Worm (Caenorhabditis elegans): ENCODE results near the gene ZC412.3.

The ZC412.3 gene

ce11 chrV:14852620-14853019, 18.7 kb downstream of the ZC412.3 start:
- TF ChIP-seq ama-1 (optimal IDR thresholded peaks at IDR 0.05) (no peak), sea-1 (GFP tag; conservative IDR thresholded peaks at IDR 0.05) (no peak), aly-1 (tag; optimal IDR thresholded peaks at IDR 0.05) (no peak), F13C5.2 (tag; optimal IDR thresholded peaks at IDR 0.05) (no peak), scrt-1 (GFP tag; IDR thresholded peaks at IDR 0.05) (no peak), hmg-4 (GFP tag; optimal IDR thresholded peaks at IDR 0.05) (no peak), hnd-1 (tag; optimal IDR thresholded peaks at IDR 0.05) (no peak), tbx-11 (GFP tag; IDR thresholded peaks at IDR 0.05) (no peak)

DNA sequence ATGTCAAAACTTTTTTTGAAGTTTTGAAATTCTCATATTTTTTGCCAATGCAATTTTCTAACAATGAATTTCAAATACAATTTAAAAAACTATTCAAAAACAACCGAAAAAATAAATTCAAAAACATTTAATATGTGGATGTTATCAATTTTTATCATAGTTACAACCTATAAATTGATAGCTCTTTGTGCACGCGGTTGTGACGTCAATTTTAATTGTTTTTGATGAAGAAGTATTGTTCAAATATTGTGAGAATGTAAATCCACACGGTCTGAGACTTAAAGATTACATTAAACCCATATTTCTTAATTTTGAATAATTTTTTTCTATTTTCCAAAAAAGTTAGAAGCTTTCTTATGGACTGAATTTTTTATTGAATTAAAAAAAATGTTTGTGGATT, 19.4 kb downstream of the ZC412.3 start:
- TF ChIP-seq hmbx-1 (tag; optimal IDR thresholded peaks at IDR 0.05), result no peak
- TF ChIP-seq hnd-1 (tag; optimal IDR thresholded peaks at IDR 0.05), result no peak
- no peak for TF ChIP-seq flt-1 (GFP tag; IDR thresholded peaks at IDR 0.05)
- no peak for TF ChIP-seq sea-1 (GFP tag; conservative IDR thresholded peaks at IDR 0.05)
- TF ChIP-seq pes-1 (GFP tag; IDR thresholded peaks at IDR 0.05), result no peak
- no peak for TF ChIP-seq B0310.2 (tag; optimal IDR thresholded peaks at IDR 0.05)
- no peak for TF ChIP-seq F13C5.2 (tag; optimal IDR thresholded peaks at IDR 0.05)
- no peak for TF ChIP-seq ets-7 (tag; optimal IDR thresholded peaks at IDR 0.05)
- no peak for TF ChIP-seq scrt-1 (GFP tag; IDR thresholded peaks at IDR 0.05)
- no peak for TF ChIP-seq ceh-13 (GFP tag; optimal IDR thresholded peaks at IDR 0.05)

ce11 chrV:14851206-14851605, 20.1 kb downstream of the ZC412.3 start:
- TF ChIP-seq hmg-4 (GFP tag; optimal IDR thresholded peaks at IDR 0.05) (no peak), aly-1 (tag; optimal IDR thresholded peaks at IDR 0.05) (no peak), hmbx-1 (tag; optimal IDR thresholded peaks at IDR 0.05) (no peak), B0310.2 (tag; optimal IDR thresholded peaks at IDR 0.05) (no peak), pes-1 (GFP tag; IDR thresholded peaks at IDR 0.05) (no peak), tbx-11 (GFP tag; IDR thresholded peaks at IDR 0.05) (no peak), tra-4 (tag; optimal IDR thresholded peaks at IDR 0.05) (no peak), ama-1 (optimal IDR thresholded peaks at IDR 0.05) (no peak), ceh-36 (tag; optimal IDR thresholded peaks at IDR 0.05) (no peak), flt-1 (GFP tag; IDR thresholded peaks at IDR 0.05) (no peak), scrt-1 (GFP tag; IDR thresholded peaks at IDR 0.05) (no peak), hnd-1 (tag; optimal IDR thresholded peaks at IDR 0.05) (no peak), F13C5.2 (tag; optimal IDR thresholded peaks at IDR 0.05) (no peak), sea-1 (GFP tag; conservative IDR thresholded peaks at IDR 0.05) (no peak), tbx-37 (GFP tag; conservative IDR thresholded peaks at IDR 0.05) (no peak), ets-7 (tag; optimal IDR thresholded peaks at IDR 0.05) (no peak), ceh-13 (GFP tag; optimal IDR thresholded peaks at IDR 0.05) (no peak)

DNA sequence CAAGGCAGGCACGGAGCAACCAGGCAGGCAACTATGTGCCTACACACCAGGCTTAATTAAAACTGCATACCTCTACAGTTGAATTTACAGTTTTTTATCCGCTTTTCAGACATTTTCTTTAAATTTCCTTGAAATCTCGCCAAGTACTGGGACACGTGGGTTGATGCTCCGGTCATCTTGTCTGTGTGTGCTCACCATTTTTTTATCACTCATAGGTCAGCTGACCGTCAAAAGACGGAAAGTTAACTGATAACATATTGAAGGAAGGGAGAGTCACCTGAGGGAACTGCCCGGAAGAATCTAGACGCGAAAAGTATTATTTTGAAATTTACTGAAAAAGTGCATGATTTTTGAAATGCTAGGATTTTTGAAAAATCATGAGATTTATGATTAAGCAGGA, 20.8 kb downstream of the ZC412.3 start:
- TF ChIP-seq tbx-11 (GFP tag; IDR thresholded peaks at IDR 0.05), result no peak
- no peak for TF ChIP-seq ama-1 (optimal IDR thresholded peaks at IDR 0.05)
- TF ChIP-seq F13C5.2 (tag; optimal IDR thresholded peaks at IDR 0.05), result no peak
- no peak for TF ChIP-seq ets-7 (tag; optimal IDR thresholded peaks at IDR 0.05)
- no peak for TF ChIP-seq ceh-36 (tag; optimal IDR thresholded peaks at IDR 0.05)
- TF ChIP-seq sea-1 (GFP tag; conservative IDR thresholded peaks at IDR 0.05), result no peak
- no peak for TF ChIP-seq flt-1 (GFP tag; IDR thresholded peaks at IDR 0.05)

DNA sequence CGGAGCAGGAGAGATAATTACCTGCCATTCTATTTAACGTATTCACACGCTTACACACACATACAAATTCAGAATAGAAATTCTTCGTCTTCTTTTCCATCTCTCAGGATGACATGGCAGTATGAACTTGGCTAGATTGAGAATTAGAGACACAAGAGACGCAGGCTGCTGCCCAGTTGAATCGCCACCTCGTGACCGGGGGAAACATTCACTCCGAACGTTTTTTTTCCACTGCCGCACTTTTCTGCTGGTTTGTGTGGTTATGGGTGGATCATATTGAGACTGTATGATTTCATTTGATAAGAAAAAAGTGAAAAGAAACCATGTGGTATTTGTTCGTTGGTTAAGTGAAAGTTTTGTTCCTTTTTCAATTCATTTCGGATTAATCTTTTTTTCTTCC, 21.7 kb downstream of the ZC412.3 start:
- TF ChIP-seq tbx-37 (GFP tag; conservative IDR thresholded peaks at IDR 0.05) (no peak), aly-1 (tag; optimal IDR thresholded peaks at IDR 0.05) (no peak), tbx-11 (GFP tag; IDR thresholded peaks at IDR 0.05) (no peak), ceh-13 (GFP tag; optimal IDR thresholded peaks at IDR 0.05) (no peak), flt-1 (GFP tag; IDR thresholded peaks at IDR 0.05) (no peak), sea-1 (GFP tag; conservative IDR thresholded peaks at IDR 0.05) (no peak), scrt-1 (GFP tag; IDR thresholded peaks at IDR 0.05) (no peak), hmg-4 (GFP tag; optimal IDR thresholded peaks at IDR 0.05) (no peak), ceh-36 (tag; optimal IDR thresholded peaks at IDR 0.05) (no peak), ama-1 (optimal IDR thresholded peaks at IDR 0.05) (no peak), F13C5.2 (tag; optimal IDR thresholded peaks at IDR 0.05) (no peak), tra-4 (tag; optimal IDR thresholded peaks at IDR 0.05) (no peak), B0310.2 (tag; optimal IDR thresholded peaks at IDR 0.05) (no peak), hmbx-1 (tag; optimal IDR thresholded peaks at IDR 0.05) (no peak), hnd-1 (tag; optimal IDR thresholded peaks at IDR 0.05) (no peak), ets-7 (tag; optimal IDR thresholded peaks at IDR 0.05) (no peak)

ce11 chrV:14848510-14849206, 22.7 kb downstream of the ZC412.3 start:
- TF ChIP-seq scrt-1 (GFP tag; IDR thresholded peaks at IDR 0.05) (no peak), tbx-37 (GFP tag; conservative IDR thresholded peaks at IDR 0.05) (no peak), hmg-4 (GFP tag; optimal IDR thresholded peaks at IDR 0.05) (no peak), ceh-36 (tag; optimal IDR thresholded peaks at IDR 0.05) (no peak), tbx-11 (GFP tag; IDR thresholded peaks at IDR 0.05) (no peak)

DNA sequence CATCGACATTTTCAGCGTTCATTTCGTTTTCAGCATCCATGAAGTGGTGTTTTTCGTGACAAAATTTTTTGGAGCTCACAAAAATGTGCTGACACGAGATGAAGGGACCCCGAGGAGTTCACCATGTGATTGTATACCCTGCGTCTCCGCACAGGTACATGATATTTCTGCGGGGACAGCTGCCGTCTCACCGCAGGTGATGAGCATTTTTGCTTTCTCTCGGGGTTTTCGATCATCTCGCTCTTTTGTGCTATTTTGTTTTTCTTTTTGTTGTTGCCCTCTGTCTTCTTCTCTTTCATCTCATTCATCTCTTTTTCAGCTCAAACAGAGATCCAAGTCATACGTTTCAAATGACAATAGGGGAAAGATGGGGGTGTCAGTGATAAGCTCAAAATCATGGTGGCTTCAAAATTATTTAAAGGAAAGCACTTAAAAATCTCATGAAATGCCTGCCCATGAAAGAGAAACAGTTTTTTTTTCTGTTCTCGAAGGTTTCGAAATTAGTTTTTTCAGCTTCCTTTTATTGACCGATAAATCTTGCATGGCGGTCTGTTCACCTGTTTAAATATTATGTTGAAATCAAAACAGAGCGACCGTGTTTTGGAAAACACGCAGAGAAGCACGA, 23.9 kb downstream of the ZC412.3 start, which contains the start of gene ret-1:
TSS of gene ret-1 (minus strand) at position 123 of the 625 bp plus-strand sequence.
- TF ChIP-seq flt-1 (GFP tag; IDR thresholded peaks at IDR 0.05), result no peak
- TF ChIP-seq tbx-37 (GFP tag; conservative IDR thresholded peaks at IDR 0.05), result 0 out of 2 replicates have a peak, but pooled peaks have one; percentile 11

DNA sequence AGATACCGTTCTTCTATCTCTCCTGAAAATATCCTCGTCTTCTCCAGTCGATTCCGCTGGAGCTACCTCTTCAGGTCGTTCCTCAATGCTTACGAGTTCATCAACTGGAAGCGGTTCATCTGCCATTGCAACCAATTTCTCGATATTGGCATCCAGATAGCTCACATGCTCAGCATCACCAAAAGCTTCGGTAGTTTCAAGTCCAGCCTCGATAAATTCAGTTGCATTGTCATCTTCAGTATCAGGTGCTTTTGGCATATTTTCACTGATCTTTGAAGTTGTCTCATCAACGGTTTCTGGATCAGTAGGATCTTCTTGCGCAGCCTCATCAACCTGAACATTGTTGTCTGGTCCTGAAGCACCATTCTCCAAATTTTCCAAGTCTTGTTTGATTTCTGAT, 29.7 kb downstream of the ZC412.3 start:
- no peak for TF ChIP-seq pes-1 (GFP tag; IDR thresholded peaks at IDR 0.05)
- no peak for TF ChIP-seq aly-1 (tag; optimal IDR thresholded peaks at IDR 0.05)
- no peak for TF ChIP-seq ceh-13 (GFP tag; optimal IDR thresholded peaks at IDR 0.05)
- no peak for TF ChIP-seq ets-7 (tag; optimal IDR thresholded peaks at IDR 0.05)
- TF ChIP-seq ceh-36 (tag; optimal IDR thresholded peaks at IDR 0.05), result no peak
